Worm (Caenorhabditis elegans) whole organism, L2 larva: ENCODE results near the gene dnc-2.

ENCODE experiments used
- egl-27 ChIP-seq: sonication (generic microtip); optimal IDR thresholded peaks from 3 replicates; lab custom pipeline; 2017; ENCODE audit warnings: missing biosample characterization, missing genetic modification reagents, missing genetic modification characterization
- elt-3 ChIP-seq: sonication (generic microtip); optimal IDR thresholded peaks from 2 replicates; lab custom pipeline; 2017; ENCODE audit warnings: missing biosample characterization, missing genetic modification characterization
- lin-13 ChIP-seq: fragments of 150-350 bp; optimal IDR thresholded peaks from 2 replicates; lab custom pipeline; 2014; ENCODE audit warnings: missing biosample characterization, missing genetic modification reagents, missing genetic modification characterization
- lin-39 ChIP-seq: fragments of 150-350 bp; optimal IDR thresholded peaks from 2 replicates; lab custom pipeline; 2014; ENCODE audit warnings: missing biosample characterization, missing genetic modification reagents, missing genetic modification characterization
- nhr-11 ChIP-seq: fragments of 150-350 bp; optimal IDR thresholded peaks from 2 replicates; lab custom pipeline; 2014; ENCODE audit warnings: missing biosample characterization, missing genetic modification characterization
- nhr-6 ChIP-seq: fragments of 150-350 bp; optimal IDR thresholded peaks from 2 replicates; lab custom pipeline; 2014; ENCODE audit warnings: missing biosample characterization, missing genetic modification characterization
- unc-39 ChIP-seq: fragments of 150-350 bp; optimal IDR thresholded peaks from 2 replicates; lab custom pipeline; 2014; ENCODE audit warnings: missing biosample characterization, missing genetic modification characterization

DNA sequence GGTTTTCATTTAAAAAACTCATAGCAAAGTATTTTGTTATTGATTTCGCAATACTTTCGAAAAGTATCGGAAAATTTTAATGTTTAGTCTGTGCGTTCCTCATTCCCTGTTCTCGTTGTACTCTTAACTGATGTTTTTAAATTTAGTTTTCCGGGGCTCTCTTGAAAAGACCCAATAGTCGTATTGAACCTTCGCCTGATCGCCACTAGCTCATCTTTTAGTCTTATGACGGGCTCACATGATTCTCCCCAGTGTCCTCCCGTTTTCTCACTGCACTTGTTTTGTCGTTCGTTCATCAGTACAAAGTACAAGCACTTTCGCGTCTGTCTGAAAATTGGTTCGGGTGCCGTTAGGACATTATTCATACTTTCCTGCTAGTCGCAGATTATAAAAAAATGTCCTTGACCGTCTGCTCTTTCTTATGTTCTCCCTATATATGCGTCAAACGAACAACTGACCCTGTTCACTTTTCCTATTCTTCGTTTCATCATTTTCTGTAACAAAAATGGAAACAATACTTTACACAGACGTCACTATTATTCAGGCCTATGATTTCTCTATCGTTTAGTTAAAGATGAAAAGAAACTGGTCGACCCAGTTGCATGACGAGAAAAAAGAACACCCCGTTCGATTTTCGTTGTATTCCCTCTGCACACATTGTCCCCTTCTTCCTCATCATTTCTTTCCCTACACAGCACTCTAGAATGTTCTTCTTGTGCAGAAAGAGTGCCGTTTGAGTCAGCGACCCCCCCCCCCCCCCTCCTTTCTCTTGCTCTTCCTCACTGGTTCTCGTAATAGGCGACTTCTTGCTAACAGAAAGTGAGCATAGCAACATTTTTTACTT, 14.1 kb upstream of the dnc-2 start, which contains the start of gene ubq-1:
- TF ChIP-seq nhr-11 = no peak
- TF ChIP-seq lin-13 (GFP tag; lab: Kevin White, UChicago) = no peak
- TF ChIP-seq egl-27 (tag; lab: Kevin White, UChicago) = no peak
- TF ChIP-seq lin-39 = no peak
- TF ChIP-seq nhr-6 (tag; lab: Kevin White, UChicago) = no peak
- TF ChIP-seq unc-39 (tag; lab: Kevin White, UChicago) = no peak
- no peak for TF ChIP-seq elt-3 (tag; lab: Kevin White, UChicago)
